Fruit fly (Drosophila melanogaster) whole organism, embryonic: ENCODE results near the gene CG7294.
A peak's percentile ranks its signal among the peaks of the same experiment; 100 is the strongest.

Experiments used
- ATbp ChIP-seq: fragments of 200-800 bp; sonication (Bioruptor generic); optimal IDR thresholded peaks from 2 replicates; lab custom pipeline; 2017; ENCODE audit warnings: missing biosample characterization, mild to moderate bottlenecking, missing genetic modification characterization, missing genetic modification reagents
- Adf1 ChIP-seq: fragments of 200-800 bp; sonication (Bioruptor generic); IDR thresholded peaks from 2 replicates; pipeline ENCODE4 v1.3.6; 2022; ENCODE audit warnings: missing biosample characterization, missing genetic modification characterization
- Aef1 ChIP-seq: fragments of 200-800 bp; sonication (Bioruptor generic); IDR thresholded peaks from 3 replicates; pipeline ENCODE4 v1.3.6; 2022; ENCODE audit warnings: missing biosample characterization, missing genetic modification characterization
- Bdp1 ChIP-seq: fragments of 200-800 bp; sonication (Bioruptor generic); optimal IDR thresholded peaks from 3 replicates; lab custom pipeline; 2016; ENCODE audit warnings: missing biosample characterization, missing genetic modification characterization
- Bteb2 ChIP-seq: fragments of 200-800 bp; sonication (Bioruptor generic); optimal IDR thresholded peaks from 2 replicates; lab custom pipeline; 2016; ENCODE audit warnings: missing biosample characterization, missing genetic modification characterization
- CG10267 ChIP-seq: fragments of 200-800 bp; sonication (Bioruptor generic); optimal IDR thresholded peaks from 2 replicates; lab custom pipeline; 2018; ENCODE audit warnings: missing biosample characterization, mild to moderate bottlenecking, missing genetic modification characterization, moderate library complexity
- CG11456 ChIP-seq: fragments of 200-800 bp; sonication (Bioruptor generic); IDR thresholded peaks from 3 replicates; pipeline ENCODE4 v1.3.6; 2022; ENCODE audit warnings: missing biosample characterization, missing genetic modification characterization
- CG11696 ChIP-seq: fragments of 200-800 bp; sonication (Bioruptor generic); IDR thresholded peaks from 2 replicates; pipeline ENCODE4 v1.3.6; 2022; ENCODE audit warnings: missing biosample characterization, missing genetic modification characterization
- CG12659 ChIP-seq: fragments of 200-800 bp; sonication (Bioruptor generic); optimal IDR thresholded peaks from 3 replicates; lab custom pipeline; 2017; ENCODE audit warnings: mild to moderate bottlenecking, missing biosample characterization, missing genetic modification reagents, missing genetic modification characterization
- CG12744 ChIP-seq: fragments of 200-800 bp; sonication (Bioruptor generic); optimal IDR thresholded peaks from 2 replicates; lab custom pipeline; 2016; ENCODE audit warnings: missing biosample characterization, missing genetic modification characterization
- CG13287 ChIP-seq: fragments of 200-800 bp; sonication (Bioruptor generic); IDR thresholded peaks from 2 replicates; pipeline ENCODE4 v1.3.6; 2022; ENCODE audit warnings: missing biosample characterization, missing genetic modification characterization; ENCODE audit not compliant: partially characterized antibody
- CG15479 ChIP-seq: fragments of 200-800 bp; sonication (Bioruptor generic); optimal IDR thresholded peaks from 3 replicates; lab custom pipeline; 2019; ENCODE audit warnings: missing biosample characterization, mild to moderate bottlenecking, missing genetic modification characterization, moderate library complexity
- CG15514 ChIP-seq: fragments of 200-800 bp; sonication (Bioruptor generic); optimal IDR thresholded peaks from 3 replicates; lab custom pipeline; 2017; ENCODE audit warnings: missing biosample characterization, missing genetic modification characterization, mild to moderate bottlenecking, moderate library complexity, missing genetic modification reagents
- CG17385 ChIP-seq: fragments of 200-800 bp; sonication (Bioruptor generic); optimal IDR thresholded peaks from 3 replicates; lab custom pipeline; 2018; ENCODE audit warnings: missing biosample characterization, mild to moderate bottlenecking, missing genetic modification characterization
- CG17612 ChIP-seq: fragments of 200-800 bp; sonication (Bioruptor generic); IDR thresholded peaks from 2 replicates; pipeline ENCODE4 v1.3.6; 2022; ENCODE audit warnings: missing biosample characterization, missing genetic modification characterization
- CG1832 ChIP-seq: fragments of 200-800 bp; sonication (Bioruptor generic); optimal IDR thresholded peaks from 2 replicates; lab custom pipeline; 2017; ENCODE audit warnings: missing biosample characterization, mild to moderate bottlenecking, missing genetic modification characterization, inconsistent platforms
- CG18599 ChIP-seq: fragments of 200-800 bp; sonication (Bioruptor generic); optimal IDR thresholded peaks from 3 replicates; lab custom pipeline; 2017; ENCODE audit warnings: missing biosample characterization, missing genetic modification characterization, mild to moderate bottlenecking, moderate library complexity, missing genetic modification reagents
- CG2889 ChIP-seq: fragments of 200-800 bp; sonication (Bioruptor generic); IDR thresholded peaks from 3 replicates; pipeline ENCODE4 v1.3.6; 2022; ENCODE audit warnings: missing biosample characterization, missing genetic modification characterization
- CG30431 ChIP-seq: fragments of 200-800 bp; sonication (Bioruptor generic); optimal IDR thresholded peaks from 2 replicates; lab custom pipeline; 2017; ENCODE audit warnings: missing biosample characterization, missing genetic modification characterization
- CG3065 ChIP-seq: fragments of 200-800 bp; sonication (Bioruptor generic); optimal IDR thresholded peaks from 2 replicates; lab custom pipeline; 2016; ENCODE audit warnings: missing biosample characterization, missing genetic modification characterization
- CG3163 ChIP-seq: fragments of 200-800 bp; sonication (Bioruptor generic); optimal IDR thresholded peaks from 3 replicates; lab custom pipeline; 2016; ENCODE audit warnings: missing biosample characterization, missing genetic modification characterization
- CG8281 ChIP-seq: fragments of 200-800 bp; sonication (Bioruptor generic); optimal IDR thresholded peaks from 2 replicates; lab custom pipeline; 2018; ENCODE audit warnings: missing biosample characterization, mild to moderate bottlenecking, missing genetic modification characterization, moderate library complexity
- CG8359 ChIP-seq: fragments of 200-800 bp; sonication (Bioruptor generic); optimal IDR thresholded peaks from 2 replicates; lab custom pipeline; 2017; ENCODE audit warnings: missing biosample characterization, mild to moderate bottlenecking, missing genetic modification characterization, borderline replicate concordance
- CG9876 ChIP-seq: fragments of 200-800 bp; sonication (Bioruptor generic); optimal IDR thresholded peaks from 2 replicates; lab custom pipeline; 2016; ENCODE audit warnings: missing biosample characterization, missing genetic modification characterization
- Doc3 ChIP-seq: fragments of 200-800 bp; sonication (Bioruptor generic); IDR thresholded peaks from 3 replicates; pipeline ENCODE4 v1.3.6; 2022; ENCODE audit warnings: missing biosample characterization, missing genetic modification characterization; ENCODE audit not compliant: partially characterized antibody
- HmgD ChIP-seq: fragments of 200-800 bp; sonication (Bioruptor generic); optimal IDR thresholded peaks from 3 replicates; lab custom pipeline; 2016; ENCODE audit warnings: missing biosample characterization, missing genetic modification characterization
- Hmr ChIP-seq: fragments of 200-800 bp; sonication (Bioruptor generic); optimal IDR thresholded peaks from 3 replicates; lab custom pipeline; 2017; ENCODE audit warnings: mild to moderate bottlenecking, missing biosample characterization, missing genetic modification reagents, missing genetic modification characterization
- NfI ChIP-seq: fragments of 200-800 bp; sonication (Bioruptor generic); optimal IDR thresholded peaks from 3 replicates; lab custom pipeline; 2018; ENCODE audit warnings: missing biosample characterization, mild to moderate bottlenecking, missing genetic modification characterization, moderate library complexity
- PHDP ChIP-seq: fragments of 200-800 bp; sonication (Bioruptor generic); optimal IDR thresholded peaks from 3 replicates; lab custom pipeline; 2018; ENCODE audit warnings: missing biosample characterization, mild to moderate bottlenecking, missing genetic modification characterization, moderate library complexity
- Ravus ChIP-seq: fragments of 200-800 bp; sonication (Bioruptor generic); IDR thresholded peaks from 2 replicates; pipeline ENCODE4 v1.3.6; 2022; ENCODE audit warnings: missing biosample characterization, missing genetic modification characterization
- Xbp1 ChIP-seq: fragments of 200-800 bp; sonication (Bioruptor generic); optimal IDR thresholded peaks from 3 replicates; lab custom pipeline; 2016; ENCODE audit warnings: missing biosample characterization, mild to moderate bottlenecking, missing genetic modification characterization
- ac ChIP-seq: fragments of 200-800 bp; sonication (Bioruptor generic); optimal IDR thresholded peaks from 3 replicates; lab custom pipeline; 2017; ENCODE audit warnings: missing biosample characterization, mild to moderate bottlenecking, missing genetic modification characterization
- bowl ChIP-seq: fragments of 200-800 bp; sonication (Bioruptor generic); IDR thresholded peaks from 2 replicates; pipeline ENCODE4 v1.3.6; 2022; ENCODE audit warnings: missing biosample characterization, missing genetic modification characterization
- dimm ChIP-seq: fragments of 200-800 bp; sonication (Bioruptor generic); IDR thresholded peaks from 2 replicates; pipeline ENCODE4 v1.3.6; 2022; ENCODE audit warnings: missing biosample characterization, missing genetic modification characterization
- dmrt99B ChIP-seq: fragments of 200-800 bp; sonication (Bioruptor generic); optimal IDR thresholded peaks from 2 replicates; lab custom pipeline; 2018; ENCODE audit warnings: missing biosample characterization, mild to moderate bottlenecking, missing genetic modification characterization, moderate library complexity
- ewg ChIP-seq: fragments of 200-800 bp; sonication (Bioruptor generic); optimal IDR thresholded peaks from 3 replicates; lab custom pipeline; 2017; ENCODE audit warnings: mild to moderate bottlenecking, missing biosample characterization, missing genetic modification reagents, missing genetic modification characterization
- gcm ChIP-seq: fragments of 200-800 bp; sonication (Bioruptor generic); optimal IDR thresholded peaks from 2 replicates; lab custom pipeline; 2019; ENCODE audit warnings: missing biosample characterization, mild to moderate bottlenecking, missing genetic modification characterization, moderate library complexity
- gt ChIP-seq: fragments of 200-800 bp; sonication (Bioruptor generic); IDR thresholded peaks from 2 replicates; pipeline ENCODE4 v1.3.6; 2022; ENCODE audit warnings: missing biosample characterization, missing genetic modification characterization
- h ChIP-seq: fragments of >200 bp; optimal IDR thresholded peaks from 2 replicates; lab custom pipeline; 2017
- her ChIP-seq: fragments of 200-800 bp; sonication (Bioruptor generic); optimal IDR thresholded peaks from 2 replicates; lab custom pipeline; 2016; ENCODE audit warnings: missing biosample characterization, missing genetic modification characterization
- ind ChIP-seq: fragments of 200-800 bp; sonication (Bioruptor generic); optimal IDR thresholded peaks from 3 replicates; lab custom pipeline; 2016; ENCODE audit warnings: missing biosample characterization, missing genetic modification characterization
- ken ChIP-seq: fragments of 200-800 bp; sonication (Bioruptor generic); IDR thresholded peaks from 3 replicates; pipeline ENCODE4 v1.3.6; 2022; ENCODE audit warnings: missing biosample characterization, missing genetic modification characterization
- lola ChIP-seq, 3 experiments: fragments of >200 bp in 2 of 3; fragments of 200-800 bp in 1 of 3; sonication (Bioruptor generic) in 1 of 3; optimal IDR thresholded peaks; 2 replicates each; lab custom pipeline; 2017 to 2019; ENCODE audit warnings: missing biosample characterization in 3 of 3, missing genetic modification characterization in 3 of 3, mild to moderate bottlenecking in 1 of 3, moderate library complexity in 1 of 3
- pfk ChIP-seq: fragments of 200-800 bp; sonication (Bioruptor generic); optimal IDR thresholded peaks from 2 replicates; lab custom pipeline; 2018; ENCODE audit warnings: missing biosample characterization, mild to moderate bottlenecking, missing genetic modification characterization, moderate library complexity
- pho ChIP-seq: fragments of 200-800 bp; sonication (Bioruptor generic); optimal IDR thresholded peaks from 2 replicates; lab custom pipeline; 2016; ENCODE audit warnings: missing biosample characterization, missing genetic modification characterization
- rib ChIP-seq: fragments of 200-800 bp; sonication (Bioruptor generic); IDR thresholded peaks from 2 replicates; pipeline ENCODE4 v1.3.6; 2022; ENCODE audit warnings: missing biosample characterization, missing genetic modification characterization
- sc ChIP-seq, 3 experiments: fragments of >200 bp in 2 of 3; fragments of 200-800 bp in 1 of 3; sonication (Bioruptor generic) in 1 of 3; optimal IDR thresholded peaks; 2 replicates in 2 of 3; 3 replicates in 1 of 3; lab custom pipeline; 2017; ENCODE audit warnings: mild to moderate bottlenecking in 1 of 3, missing biosample characterization in 1 of 3, missing genetic modification characterization in 1 of 3, missing genetic modification reagents in 1 of 3
- sima ChIP-seq: fragments of 200-800 bp; sonication (Bioruptor generic); optimal IDR thresholded peaks from 2 replicates; lab custom pipeline; 2016; ENCODE audit warnings: missing biosample characterization, missing genetic modification characterization
- wdn ChIP-seq: fragments of 200-800 bp; sonication (Bioruptor generic); IDR thresholded peaks from 2 replicates; pipeline ENCODE4 v1.3.6; 2022; ENCODE audit warnings: missing biosample characterization, missing genetic modification characterization

CG7294 gene

dm6 chr2L:10661490-10662240 is 27.4 kb downstream of the CG7294 start, which contains the start of gene CG31871 (continued):
- TF ChIP-seq Bdp1 (GFP tag; lab: Kevin White, UChicago) = no peak
- no peak for TF ChIP-seq gcm (GFP tag; lab: Kevin White, UChicago)
- TF ChIP-seq ken (GFP tag; lab: Robert Waterston, UW) = no peak; the same call in 2 of the 3 replicates
- TF ChIP-seq CG9876 (GFP tag; lab: Kevin White, UChicago) = no peak
- no peak for TF ChIP-seq sc (optimal IDR thresholded peaks at IDR 0.05; lab: Kevin White, UChicago)
- peak; percentile 40 for TF ChIP-seq sc (GFP tag; optimal IDR thresholded peaks at IDR 0.05; lab: Kevin White, UChicago)
- peak; percentile 61 for TF ChIP-seq Xbp1 (GFP tag; lab: Kevin White, UChicago)
- no peak for TF ChIP-seq CG3163 (GFP tag; lab: Kevin White, UChicago)
- peak; percentile 73 for TF ChIP-seq CG17385
- TF ChIP-seq dmrt99B = peak; percentile 89
- TF ChIP-seq CG30431 (GFP tag; lab: Kevin White, UChicago) = no peak
- no peak for TF ChIP-seq her (GFP tag; lab: Kevin White, UChicago)
- no peak; the same call in 1 of the 2 replicates for TF ChIP-seq bowl (GFP tag; lab: Robert Waterston, UW)
- no peak for TF ChIP-seq CG1832
- peak; percentile 55 for TF ChIP-seq CG8281 (tag; lab: Kevin White, UChicago)
- TF ChIP-seq CG13287 (GFP tag; lab: Robert Waterston, UW) = no peak
- no peak for TF ChIP-seq CG12744 (GFP tag; lab: Kevin White, UChicago)
- no peak for TF ChIP-seq CG11696
- TF ChIP-seq CG15479 (GFP tag; lab: Kevin White, UChicago) = no peak
- TF ChIP-seq ATbp = peak; percentile 62
- no peak for TF ChIP-seq h
- no peak for TF ChIP-seq lola (GFP tag; optimal IDR thresholded peaks at IDR 0.05; lab: Kevin White, UChicago)
- peak; percentile 34; the same call in 2 of the 3 replicates for TF ChIP-seq CG2889 (GFP tag; lab: Robert Waterston, UW)
- TF ChIP-seq CG11456 = no peak
- no peak for TF ChIP-seq pfk (GFP tag; lab: Kevin White, UChicago)
- TF ChIP-seq Bteb2 (GFP tag; lab: Kevin White, UChicago) = no peak
- no peak for TF ChIP-seq CG17612
- no peak for TF ChIP-seq sima (GFP tag; lab: Kevin White, UChicago)
- no peak for TF ChIP-seq Doc3 (GFP tag; lab: Robert Waterston, UW)
- no peak for TF ChIP-seq gt (GFP tag; lab: Robert Waterston, UW)
- TF ChIP-seq HmgD (GFP tag; lab: Kevin White, UChicago) = no peak
- TF ChIP-seq Ravus (GFP tag; lab: Robert Waterston, UW) = no peak
- TF ChIP-seq Adf1 (GFP tag; lab: Robert Waterston, UW) = no peak
- no peak for TF ChIP-seq ac
- peak; percentile 58 for TF ChIP-seq Hmr
- peak; percentile 48 for TF ChIP-seq ind (GFP tag; lab: Kevin White, UChicago)
- TF ChIP-seq CG10267 = peak; percentile 72
- TF ChIP-seq rib = no peak
- TF ChIP-seq pho (GFP tag; lab: Kevin White, UChicago) = no peak
- TF ChIP-seq CG12659 = peak; percentile 71
- peak; percentile 42 for TF ChIP-seq NfI (GFP tag; lab: Kevin White, UChicago)
- TF ChIP-seq dimm (GFP tag; lab: Robert Waterston, UW) = no peak
- TF ChIP-seq CG8359 (GFP tag; lab: Kevin White, UChicago) = peak; percentile 2
- TF ChIP-seq CG18599 (GFP tag; lab: Kevin White, UChicago) = peak; percentile 64
- TF ChIP-seq ewg (GFP tag; lab: Kevin White, UChicago) = peak; percentile 48
- TF ChIP-seq PHDP (tag; lab: Kevin White, UChicago) = peak; percentile 80
- TF ChIP-seq CG15514 = peak; percentile 32
- TF ChIP-seq CG3065 (GFP tag; lab: Kevin White, UChicago) = no peak
- TF ChIP-seq wdn (GFP tag; lab: Robert Waterston, UW) = peak; percentile 17; the same call in 1 of the 2 replicates
- TF ChIP-seq Aef1 = peak; percentile 44; the same call in 1 of the 3 replicates
